Fruit fly (Drosophila melanogaster): ENCODE measurements around the gene CG15894.

DNA sequence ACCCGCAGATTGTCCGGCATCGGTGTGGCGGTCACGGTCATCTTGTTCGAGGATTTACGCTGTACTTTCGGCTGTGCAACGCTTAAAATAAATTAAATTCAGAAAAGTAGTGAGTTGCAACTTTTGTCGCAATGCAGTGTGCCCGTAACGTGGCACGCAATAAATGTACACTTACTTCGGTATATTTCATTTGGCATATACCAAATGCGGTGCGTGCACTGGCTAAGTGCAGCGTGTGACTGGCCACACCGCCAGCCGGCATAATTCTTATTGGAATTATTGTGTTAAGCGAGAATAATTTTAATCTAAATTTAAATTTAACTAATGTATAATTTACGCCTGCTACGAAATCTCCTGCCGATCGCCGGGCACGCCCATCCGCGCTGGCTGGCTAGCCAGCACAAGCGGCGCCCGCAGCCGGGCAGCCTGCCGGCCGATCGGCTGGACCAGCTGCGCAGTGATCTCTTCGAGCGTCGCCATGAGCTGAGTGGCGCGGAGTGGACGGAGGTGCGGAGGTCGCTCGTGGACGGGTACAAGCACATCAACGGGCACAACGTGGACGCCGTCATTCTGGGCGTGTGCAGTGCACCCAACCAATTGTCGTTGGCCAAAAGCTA is 17.8 kb upstream of the CG15894 start, which contains the start of the genes Rpt4 and mldr:
- TF ChIP-seq pan (optimal IDR thresholded peaks at IDR 0.05) (no peak), CG8478 (optimal IDR thresholded peaks at IDR 0.05) (no peak)
